Worm (Caenorhabditis elegans) whole organism, young adult: ENCODE results near the gene B0284.3.

ENCODE experiments used
- F33H1.4 ChIP-seq: fragments of 200-800 bp; sonication (Bioruptor generic); IDR thresholded peaks from 2 replicates; pipeline ENCODE4 v1.3.6; 2022; ENCODE audit warnings: missing genetic modification reagents, missing genetic modification characterization, missing compliant biosample characterization
- bed-2 ChIP-seq: fragments of 200-800 bp; sonication (Bioruptor generic); IDR thresholded peaks from 2 replicates; pipeline ENCODE4 v1.3.6; 2022; ENCODE audit warnings: missing genetic modification reagents, missing genetic modification characterization, missing compliant biosample characterization
- him-1 ChIP-seq: sonication (generic microtip); optimal IDR thresholded peaks from 2 replicates; lab custom pipeline; 2016; ENCODE audit warnings: missing genotype, missing genetic modification reagents, missing genetic modification characterization, missing compliant biosample characterization
- hmg-20 ChIP-seq: fragments of 200-800 bp; sonication (Bioruptor generic); IDR thresholded peaks from 2 replicates; pipeline ENCODE4 v1.3.6; 2022; ENCODE audit warnings: missing genetic modification reagents, missing genetic modification characterization, missing compliant biosample characterization
- madf-8 ChIP-seq: fragments of 200-800 bp; sonication (Bioruptor generic); conservative IDR thresholded peaks from 2 replicates; pipeline ENCODE4 v1.3.6; 2022; ENCODE audit warnings: missing genetic modification reagents, missing genetic modification characterization, missing compliant biosample characterization
- mel-28 ChIP-seq: sonication (generic microtip); optimal IDR thresholded peaks from 2 replicates; lab custom pipeline; 2016; ENCODE audit warnings: borderline replicate concordance, mild to moderate bottlenecking, missing genetic modification characterization, missing compliant biosample characterization
- snpc-4 ChIP-seq, 5 experiments: fragments of 150-350 bp in 1 of 5; sonication (generic microtip) in 4 of 5; optimal IDR thresholded peaks; 2 replicates each; lab custom pipeline; 2014 to 2018; ENCODE audit warnings: missing genetic modification characterization in 5 of 5, missing biosample characterization in 3 of 5, antibody characterized with exemption in 2 of 5, mild to moderate bottlenecking in 2 of 5, missing compliant biosample characterization in 2 of 5, missing genotype in 2 of 5, moderate library complexity in 2 of 5, missing genetic modification reagents in 1 of 5

- TF ChIP-seq F33H1.4 (GFP tag; lab: Robert Waterston, UW), result no peak
- no peak for TF ChIP-seq him-1 (tag; lab: Kevin White, UChicago)
- TF ChIP-seq madf-8, result no peak
- TF ChIP-seq hmg-20 (GFP tag; lab: Robert Waterston, UW), result no peak
- no peak for TF ChIP-seq snpc-4 (GFP tag; optimal IDR thresholded peaks at IDR 0.05; lab: Kevin White, UChicago)
- no peak for TF ChIP-seq snpc-4 (tag; optimal IDR thresholded peaks at IDR 0.05; lab: Kevin White, UChicago)
- TF ChIP-seq mel-28 (tag; lab: Kevin White, UChicago), result no peak
- TF ChIP-seq bed-2 (GFP tag; lab: Robert Waterston, UW), result no peak
These were observed 44.0 kb downstream of the B0284.3 start for ce11 chrIII:4335614-4336013.
